Fruit fly (Drosophila melanogaster): ENCODE measurements around the gene CG14932.

Gene CG14932

DNA sequence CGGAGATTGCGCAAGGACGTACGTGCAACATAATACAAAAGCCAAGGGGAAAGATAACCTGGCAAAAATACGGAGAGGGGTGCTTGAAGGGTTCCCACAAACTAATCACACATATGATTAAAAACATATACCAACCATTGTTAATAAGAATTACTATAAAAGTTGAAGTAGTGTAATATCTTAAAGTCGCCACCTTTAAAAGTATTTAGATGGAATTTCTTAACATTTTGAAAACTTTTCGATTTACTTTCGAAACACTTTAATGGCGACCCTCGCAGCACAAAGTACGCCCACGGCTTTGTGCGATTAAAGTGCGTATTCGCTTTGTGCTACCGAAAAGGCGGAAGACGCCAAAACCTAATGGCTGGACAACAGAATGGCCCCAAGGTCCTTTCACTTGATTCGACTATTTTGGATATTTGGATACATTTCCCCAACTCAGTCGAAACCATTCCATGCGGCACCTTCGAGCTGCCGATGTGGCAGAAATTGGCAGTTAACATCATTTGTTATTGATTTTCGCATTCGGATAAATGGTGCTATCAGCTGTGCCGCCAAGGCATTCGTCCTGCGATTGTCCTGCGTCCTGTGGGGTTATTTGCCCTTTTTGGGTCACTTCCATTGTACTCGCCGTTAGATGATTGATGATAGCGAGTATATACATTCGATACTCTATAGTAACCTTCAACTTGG is 33.9 kb downstream of the CG14932 start (continued):
- no peak for TF ChIP-seq CG34224 (GFP tag; IDR thresholded peaks at IDR 0.05; ENCODE audit: partially characterized antibody)
- no peak for TF ChIP-seq CG14050 (GFP tag; IDR thresholded peaks at IDR 0.05)
- no peak for TF ChIP-seq esg (GFP tag; conservative IDR thresholded peaks at IDR 0.05)
- no peak for TF ChIP-seq CG4404 (GFP tag; IDR thresholded peaks at IDR 0.05)
- TF ChIP-seq CG15514 (GFP tag; optimal IDR thresholded peaks at IDR 0.05): peak; percentile 1
- TF ChIP-seq gt (GFP tag; IDR thresholded peaks at IDR 0.05): no peak
- TF ChIP-seq CG8359 (GFP tag; optimal IDR thresholded peaks at IDR 0.05; ENCODE audit: borderline replicate concordance): no peak
- TF ChIP-seq CHES-1-like (GFP tag; optimal IDR thresholded peaks at IDR 0.05): no peak
- TF ChIP-seq fu2 (GFP tag; optimal IDR thresholded peaks at IDR 0.05): no peak
- TF ChIP-seq Fer1 (GFP tag; optimal IDR thresholded peaks at IDR 0.05): peak; percentile 28
- TF ChIP-seq CG33213 (GFP tag; optimal IDR thresholded peaks at IDR 0.05): no peak
- TF ChIP-seq sob (GFP tag; IDR thresholded peaks at IDR 0.05): no peak
- no peak for TF ChIP-seq Trl (optimal IDR thresholded peaks at IDR 0.05)
- no peak for TF ChIP-seq Trl (GFP tag; optimal IDR thresholded peaks at IDR 0.05)
- no peak for TF ChIP-seq so (GFP tag; IDR thresholded peaks at IDR 0.05)
- TF ChIP-seq lmd (GFP tag; IDR thresholded peaks at IDR 0.05): 0 out of 2 replicates have a peak, but pooled peaks have one; percentile 6
- no peak for TF ChIP-seq tll (GFP tag; optimal IDR thresholded peaks at IDR 0.05)
- TF ChIP-seq CG7839 (tag; optimal IDR thresholded peaks at IDR 0.05): peak; percentile 3
- peak; percentile 31 for TF ChIP-seq CG11504 (tag; optimal IDR thresholded peaks at IDR 0.05)
- no peak for TF ChIP-seq chn (GFP tag; optimal IDR thresholded peaks at IDR 0.05)
- TF ChIP-seq CG2889 (GFP tag; IDR thresholded peaks at IDR 0.05): no peak
- peak; percentile 83 for TF ChIP-seq hkb (optimal IDR thresholded peaks at IDR 0.05)
- no peak for TF ChIP-seq hkb (GFP tag; IDR thresholded peaks at IDR 0.05)
- TF ChIP-seq Hr3 (GFP tag; optimal IDR thresholded peaks at IDR 0.05): no peak
- TF ChIP-seq gcm2 (GFP tag; optimal IDR thresholded peaks at IDR 0.05): no peak
- TF ChIP-seq BtbVII (GFP tag; optimal IDR thresholded peaks at IDR 0.05): no peak
- TF ChIP-seq CG31365 (tag; optimal IDR thresholded peaks at IDR 0.05): no peak
- no peak for TF ChIP-seq zf30C (GFP tag; optimal IDR thresholded peaks at IDR 0.05)
- TF ChIP-seq E2f1 (GFP tag; IDR thresholded peaks at IDR 0.05): no peak
- no peak for TF ChIP-seq Dip3 (GFP tag; optimal IDR thresholded peaks at IDR 0.05)
- no peak for TF ChIP-seq Spps (tag; optimal IDR thresholded peaks at IDR 0.05)
- no peak for TF ChIP-seq odd (GFP tag; optimal IDR thresholded peaks at IDR 0.05)

DNA sequence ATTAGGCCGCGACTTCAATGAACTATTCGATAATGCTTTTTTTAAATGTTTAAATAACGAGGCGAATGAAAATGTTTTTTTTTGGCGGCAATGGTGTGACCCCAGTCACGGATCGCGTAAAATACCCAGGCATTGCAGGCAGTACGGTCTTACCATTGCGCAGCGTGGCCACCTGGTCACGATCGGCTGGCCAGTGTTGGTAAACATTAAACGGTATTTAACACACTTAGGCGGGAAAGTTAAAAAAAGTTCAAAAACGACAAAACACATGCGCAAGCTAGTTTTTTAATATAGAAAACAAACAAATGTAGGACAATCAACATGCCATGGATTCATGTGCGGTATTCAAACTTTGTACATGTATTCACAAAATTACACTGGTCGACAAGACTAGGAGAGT is 39.6 kb downstream of the CG14932 start, which contains the start of gene esc:
Gene esc, minus strand, starts transcription at position 129 of the 400 bp plus-strand sequence.
- TF ChIP-seq mld (GFP tag; IDR thresholded peaks at IDR 0.05; ENCODE audit: partially characterized antibody) (no peak), Xbp1 (GFP tag; optimal IDR thresholded peaks at IDR 0.05) (peak; percentile 27), Bdp1 (GFP tag; optimal IDR thresholded peaks at IDR 0.05) (peak; percentile 30), zfh2 (GFP tag; optimal IDR thresholded peaks at IDR 0.05) (peak; percentile 53), Ets97D (GFP tag; optimal IDR thresholded peaks at IDR 0.05) (peak; percentile 89), CG4820 (GFP tag; optimal IDR thresholded peaks at IDR 0.05) (peak; percentile 26), CG13894 (tag; optimal IDR thresholded peaks at IDR 0.05) (no peak), zfh1 (GFP tag; IDR thresholded peaks at IDR 0.05) (peak; percentile 39; the same call in 1 of the 3 replicates), twi (tag; optimal IDR thresholded peaks at IDR 0.05) (no peak), prd (optimal IDR thresholded peaks at IDR 0.05) (no peak), prd (GFP tag; IDR thresholded peaks at IDR 0.05) (peak; percentile 40; the same call in 1 of the 3 replicates), ewg (GFP tag; optimal IDR thresholded peaks at IDR 0.05) (peak; percentile 13), Lpt (GFP tag; optimal IDR thresholded peaks at IDR 0.05) (no peak), ro (GFP tag; IDR thresholded peaks at IDR 0.05) (no peak), Bteb2 (GFP tag; optimal IDR thresholded peaks at IDR 0.05) (peak; percentile 25), CG2116 (GFP tag; optimal IDR thresholded peaks at IDR 0.05) (peak; percentile 46), CG7372 (GFP tag; IDR thresholded peaks at IDR 0.05) (no peak), CG9797 (GFP tag; optimal IDR thresholded peaks at IDR 0.05) (peak; percentile 94), Dref (GFP tag; IDR thresholded peaks at IDR 0.05) (peak; percentile 50), Antp (GFP tag; optimal IDR thresholded peaks at IDR 0.05) (peak; percentile 30), NC2β (GFP tag; optimal IDR thresholded peaks at IDR 0.05) (peak; percentile 47), Trl (optimal IDR thresholded peaks at IDR 0.05) (no peak), Trl (GFP tag; optimal IDR thresholded peaks at IDR 0.05) (peak; percentile 18)

All from whole organism, embryonic.